Fruit fly (Drosophila melanogaster) whole organism, prepupa: Measurements from ENCODE around the gene EndoA.

Experiments used
- CG10631 ChIP-seq: fragments of 200-800 bp; sonication (Bioruptor generic); optimal IDR thresholded peaks from 2 replicates; lab custom pipeline; 2016; ENCODE audit warnings: missing biosample characterization, missing genetic modification characterization
- CG3032 ChIP-seq: fragments of 200-800 bp; optimal IDR thresholded peaks from 2 replicates; lab custom pipeline; 2019; ENCODE audit warnings: missing biosample characterization, mild to moderate bottlenecking, missing genetic modification characterization, moderate library complexity
- CG3919 ChIP-seq: fragments of 200-800 bp; sonication (Bioruptor generic); optimal IDR thresholded peaks from 3 replicates; lab custom pipeline; 2016; ENCODE audit warnings: missing biosample characterization, missing genetic modification characterization
- CG9139 ChIP-seq: fragments of 200-800 bp; sonication (Bioruptor generic); optimal IDR thresholded peaks from 3 replicates; lab custom pipeline; 2017; ENCODE audit warnings: missing biosample characterization, mild to moderate bottlenecking, missing genetic modification characterization
- Gug ChIP-seq: fragments of 200-800 bp; sonication (Bioruptor generic); IDR thresholded peaks from 2 replicates; pipeline ENCODE4 v1.3.6; 2022; ENCODE audit warnings: missing biosample characterization, missing genetic modification characterization
- Smox ChIP-seq: fragments of 200-800 bp; sonication (Bioruptor generic); optimal IDR thresholded peaks from 3 replicates; lab custom pipeline; 2016; ENCODE audit warnings: missing biosample characterization, missing genetic modification characterization
- achi ChIP-seq: fragments of 200-800 bp; sonication (Bioruptor generic); optimal IDR thresholded peaks from 3 replicates; lab custom pipeline; 2016; ENCODE audit warnings: missing biosample characterization, missing genetic modification characterization
- fd85E ChIP-seq: fragments of 200-800 bp; sonication (Bioruptor generic); optimal IDR thresholded peaks from 3 replicates; lab custom pipeline; 2016; ENCODE audit warnings: missing biosample characterization, missing genetic modification characterization
- net ChIP-seq: fragments of 200-800 bp; sonication (Bioruptor generic); optimal IDR thresholded peaks from 3 replicates; lab custom pipeline; 2016; ENCODE audit warnings: missing biosample characterization, missing genetic modification characterization
- ss ChIP-seq, 2 experiments: fragments of 200-800 bp; sonication (Bioruptor generic); optimal IDR thresholded peaks; 2 replicates in 1 of 2; 3 replicates in 1 of 2; lab custom pipeline; 2017 to 2018; ENCODE audit warnings: mild to moderate bottlenecking in 2 of 2, missing biosample characterization in 2 of 2, missing genetic modification characterization in 2 of 2, moderate library complexity in 1 of 2

DNA sequence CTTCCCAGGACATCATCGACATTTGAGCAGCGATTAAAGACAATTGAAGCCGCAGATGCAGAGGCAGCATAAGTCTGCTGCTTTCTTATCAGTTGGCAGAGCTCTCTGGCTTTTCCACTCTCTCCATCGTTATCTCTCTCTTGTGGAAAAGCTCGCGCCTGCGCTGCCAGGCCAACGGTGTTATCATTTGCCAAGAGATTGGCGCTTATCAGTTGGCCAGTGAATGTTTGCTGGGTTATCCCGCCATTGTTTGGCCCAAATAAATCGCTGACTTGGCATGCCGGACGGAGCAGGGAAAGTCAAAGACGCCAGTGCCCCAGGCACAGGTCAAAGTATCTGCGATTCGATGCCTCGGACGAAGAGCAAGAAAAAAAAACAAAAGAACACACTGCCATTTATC is 42.7 kb downstream of the EndoA start:
- TF ChIP-seq Smox (no peak), Gug (no peak), CG3032 (no peak), CG10631 (GFP tag; lab: Kevin White, UChicago) (no peak), achi (no peak), fd85E (GFP tag; lab: Kevin White, UChicago) (no peak), CG9139 (no peak), net (GFP tag; lab: Kevin White, UChicago) (no peak), CG3919 (GFP tag; lab: Kevin White, UChicago) (no peak), ss (GFP tag; optimal IDR thresholded peaks at IDR 0.05; lab: Kevin White, UChicago) (no peak)
